Worm (Caenorhabditis elegans) whole organism, young adult: Measurements from ENCODE around the gene H04J21.1.

Experiments used
- B0019.2 ChIP-seq: fragments of 200-800 bp; sonication (Bioruptor generic); conservative IDR thresholded peaks from 2 replicates; pipeline ENCODE4 v1.3.6; 2022; ENCODE audit warnings: missing genetic modification reagents, missing genetic modification characterization, missing compliant biosample characterization
- B0035.1 ChIP-seq: sonication (generic microtip); optimal IDR thresholded peaks from 2 replicates; lab custom pipeline; 2016; ENCODE audit warnings: missing genetic modification characterization, mild to moderate bottlenecking, missing compliant biosample characterization, missing genotype, missing genetic modification reagents
- F23B12.7 ChIP-seq: sonication (generic microtip); optimal IDR thresholded peaks from 2 replicates; lab custom pipeline; 2017; ENCODE audit warnings: missing genetic modification characterization, mild to moderate bottlenecking, missing compliant biosample characterization, antibody characterized with exemption, moderate library complexity; ENCODE audit not compliant: insufficient read depth
- T07F8.4 ChIP-seq: sonication (generic microtip); optimal IDR thresholded peaks from 2 replicates; lab custom pipeline; 2016; ENCODE audit warnings: mild to moderate bottlenecking, missing genetic modification characterization, moderate library complexity, missing compliant biosample characterization
- attf-6 ChIP-seq: fragments of 200-800 bp; sonication (Bioruptor generic); IDR thresholded peaks from 2 replicates; pipeline ENCODE4 v1.3.6; 2022; ENCODE audit warnings: missing genetic modification reagents, missing genetic modification characterization, missing compliant biosample characterization
- bed-2 ChIP-seq: fragments of 200-800 bp; sonication (Bioruptor generic); IDR thresholded peaks from 2 replicates; pipeline ENCODE4 v1.3.6; 2022; ENCODE audit warnings: missing genetic modification reagents, missing genetic modification characterization, missing compliant biosample characterization
- cebp-2 ChIP-seq: fragments of 200-800 bp; sonication (Bioruptor generic); IDR thresholded peaks from 2 replicates; pipeline ENCODE4 v1.3.6; 2022; ENCODE audit warnings: missing genetic modification characterization, missing compliant biosample characterization
- ceh-100 ChIP-seq: fragments of 200-800 bp; sonication (Bioruptor generic); IDR thresholded peaks from 2 replicates; pipeline ENCODE4 v1.3.6; 2022; ENCODE audit warnings: missing genetic modification reagents, missing genetic modification characterization, missing compliant biosample characterization
- ceh-27 ChIP-seq: fragments of 200-800 bp; sonication (Bioruptor generic); optimal IDR thresholded peaks from 2 replicates; lab custom pipeline; 2018; ENCODE audit warnings: mild to moderate bottlenecking, missing genetic modification characterization, moderate library complexity, missing compliant biosample characterization
- ceh-91 ChIP-seq: fragments of 200-800 bp; sonication (Bioruptor generic); IDR thresholded peaks from 2 replicates; pipeline ENCODE4 v1.3.6; 2022; ENCODE audit warnings: missing genetic modification reagents, missing genetic modification characterization, missing compliant biosample characterization
- egl-18 ChIP-seq: fragments of 200-800 bp; sonication (Bioruptor generic); IDR thresholded peaks from 2 replicates; pipeline ENCODE4 v1.3.6; 2022; ENCODE audit warnings: missing genetic modification reagents, missing genetic modification characterization, missing compliant biosample characterization
- hlh-12 ChIP-seq: sonication (generic microtip); optimal IDR thresholded peaks from 2 replicates; lab custom pipeline; 2016; ENCODE audit warnings: missing genetic modification characterization, missing compliant biosample characterization
- hlh-26 ChIP-seq: fragments of 200-800 bp; sonication (Bioruptor generic); conservative IDR thresholded peaks from 2 replicates; pipeline ENCODE4 v1.3.6; 2022; ENCODE audit warnings: missing genetic modification reagents, missing genetic modification characterization, missing compliant biosample characterization
- lin-54 ChIP-seq: fragments of 200-800 bp; sonication (Bioruptor generic); optimal IDR thresholded peaks from 2 replicates; lab custom pipeline; 2018; ENCODE audit warnings: mild to moderate bottlenecking, missing genetic modification characterization, missing compliant biosample characterization
- lir-1 ChIP-seq: fragments of 200-800 bp; sonication (Bioruptor generic); conservative IDR thresholded peaks from 2 replicates; pipeline ENCODE4 v1.3.6; 2022; ENCODE audit warnings: missing genetic modification reagents, missing genetic modification characterization, missing compliant biosample characterization
- madf-10 ChIP-seq: sonication (generic microtip); optimal IDR thresholded peaks from 2 replicates; lab custom pipeline; 2016; ENCODE audit warnings: mild to moderate bottlenecking, missing genetic modification characterization, missing compliant biosample characterization
- madf-3 ChIP-seq: fragments of 200-800 bp; sonication (Bioruptor generic); IDR thresholded peaks from 2 replicates; pipeline ENCODE4 v1.3.6; 2022; ENCODE audit warnings: missing genetic modification reagents, missing genetic modification characterization, missing compliant biosample characterization
- madf-8 ChIP-seq: fragments of 200-800 bp; sonication (Bioruptor generic); conservative IDR thresholded peaks from 2 replicates; pipeline ENCODE4 v1.3.6; 2022; ENCODE audit warnings: missing genetic modification reagents, missing genetic modification characterization, missing compliant biosample characterization
- mes-4 ChIP-seq: sonication (generic microtip); optimal IDR thresholded peaks from 2 replicates; lab custom pipeline; 2016; ENCODE audit warnings: missing genotype, missing genetic modification characterization, missing compliant biosample characterization
- nfya-1 ChIP-seq: sonication (generic microtip); optimal IDR thresholded peaks from 2 replicates; lab custom pipeline; 2017; ENCODE audit warnings: antibody characterized with exemption, missing compliant biosample characterization, missing genetic modification characterization, borderline replicate concordance; ENCODE audit not compliant: insufficient read depth
- nhr-179 ChIP-seq: sonication (generic microtip); optimal IDR thresholded peaks from 2 replicates; lab custom pipeline; 2016; ENCODE audit warnings: mild to moderate bottlenecking, missing genetic modification characterization, missing compliant biosample characterization
- nhr-27 ChIP-seq: fragments of 200-800 bp; sonication (Bioruptor generic); optimal IDR thresholded peaks from 2 replicates; lab custom pipeline; 2018; ENCODE audit warnings: mild to moderate bottlenecking, missing genetic modification characterization, moderate library complexity, missing compliant biosample characterization
- nhr-80 ChIP-seq: sonication (generic microtip); optimal IDR thresholded peaks from 2 replicates; lab custom pipeline; 2016; ENCODE audit warnings: missing genetic modification characterization, missing compliant biosample characterization
- pbrm-1 ChIP-seq: fragments of 200-800 bp; sonication (Bioruptor generic); IDR thresholded peaks from 2 replicates; pipeline ENCODE4 v1.3.6; 2022; ENCODE audit warnings: missing genetic modification reagents, missing genetic modification characterization, missing compliant biosample characterization
- rcor-1 ChIP-seq: fragments of 200-800 bp; sonication (Bioruptor generic); IDR thresholded peaks from 2 replicates; pipeline ENCODE4 v1.3.6; 2022; ENCODE audit warnings: missing genetic modification reagents, missing genetic modification characterization, missing compliant biosample characterization
- repo-1 ChIP-seq: sonication (generic microtip); optimal IDR thresholded peaks from 2 replicates; lab custom pipeline; 2017; ENCODE audit warnings: mild to moderate bottlenecking, missing genetic modification characterization, missing compliant biosample characterization
- sdz-38 ChIP-seq: sonication (generic microtip); optimal IDR thresholded peaks from 2 replicates; lab custom pipeline; 2016; ENCODE audit warnings: missing genotype, missing genetic modification characterization, missing compliant biosample characterization
- sea-2 ChIP-seq: fragments of 200-800 bp; sonication (Bioruptor generic); IDR thresholded peaks from 2 replicates; pipeline ENCODE4 v1.3.6; 2022; ENCODE audit warnings: missing genetic modification characterization, missing compliant biosample characterization
- tlf-1 ChIP-seq: fragments of 200-800 bp; sonication (Bioruptor generic); optimal IDR thresholded peaks from 2 replicates; lab custom pipeline; 2018; ENCODE audit warnings: mild to moderate bottlenecking, missing genetic modification characterization, missing compliant biosample characterization
- unc-130 ChIP-seq: sonication (generic microtip); optimal IDR thresholded peaks from 2 replicates; lab custom pipeline; 2016; ENCODE audit warnings: missing genetic modification reagents, missing genetic modification characterization, missing compliant biosample characterization
- ztf-18 ChIP-seq: sonication (generic microtip); optimal IDR thresholded peaks from 2 replicates; lab custom pipeline; 2016; ENCODE audit warnings: missing genotype, mild to moderate bottlenecking, missing genetic modification characterization, missing compliant biosample characterization
- ztf-25 ChIP-seq: fragments of 200-800 bp; sonication (Bioruptor generic); IDR thresholded peaks from 2 replicates; pipeline ENCODE4 v1.3.6; 2022; ENCODE audit warnings: missing genetic modification reagents, missing genetic modification characterization, missing compliant biosample characterization
- ztf-28 ChIP-seq: fragments of 200-800 bp; sonication (Bioruptor generic); IDR thresholded peaks from 2 replicates; pipeline ENCODE4 v1.3.6; 2022; ENCODE audit warnings: missing genetic modification reagents, missing genetic modification characterization, missing compliant biosample characterization
- ztf-6 ChIP-seq: fragments of 200-800 bp; sonication (Bioruptor generic); IDR thresholded peaks from 2 replicates; pipeline ENCODE4 v1.3.6; 2022; ENCODE audit warnings: missing genetic modification reagents, missing genetic modification characterization, missing compliant biosample characterization

Gene H04J21.1

DNA sequence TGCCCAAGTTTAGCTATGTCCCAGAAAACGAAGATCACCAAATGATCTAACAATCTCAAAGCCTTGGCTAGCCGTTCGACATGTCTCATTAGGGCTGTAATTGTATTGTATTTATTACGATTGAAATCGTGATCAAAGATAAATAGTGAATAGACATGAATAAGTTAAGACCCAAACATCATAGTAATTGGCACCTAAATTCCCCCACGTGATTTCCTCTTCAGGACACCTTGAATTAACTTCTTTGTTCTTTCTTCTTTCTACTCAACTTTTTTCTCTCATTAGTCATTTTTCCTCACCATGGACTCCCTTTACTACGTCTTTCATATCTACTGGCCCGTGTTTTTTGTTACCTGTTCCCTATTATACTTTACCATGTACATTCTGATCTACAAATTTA lies 9.1 kb downstream of the H04J21.1 start, which contains the start of gene srd-69:
srd-69 (plus strand) TSS at position 301 of the 400 bp plus-strand sequence.
- TF ChIP-seq nhr-179 (no peak), cebp-2 (GFP tag; lab: Robert Waterston, UW) (no peak), B0035.1 (tag; lab: Kevin White, UChicago) (no peak), unc-130 (no peak), B0019.2 (GFP tag; lab: Robert Waterston, UW) (no peak), sea-2 (GFP tag; lab: Robert Waterston, UW) (no peak), madf-10 (no peak), ztf-6 (GFP tag; lab: Robert Waterston, UW) (no peak), nfya-1 (tag; lab: Kevin White, UChicago) (no peak), nhr-80 (tag; lab: Kevin White, UChicago) (no peak)

DNA sequence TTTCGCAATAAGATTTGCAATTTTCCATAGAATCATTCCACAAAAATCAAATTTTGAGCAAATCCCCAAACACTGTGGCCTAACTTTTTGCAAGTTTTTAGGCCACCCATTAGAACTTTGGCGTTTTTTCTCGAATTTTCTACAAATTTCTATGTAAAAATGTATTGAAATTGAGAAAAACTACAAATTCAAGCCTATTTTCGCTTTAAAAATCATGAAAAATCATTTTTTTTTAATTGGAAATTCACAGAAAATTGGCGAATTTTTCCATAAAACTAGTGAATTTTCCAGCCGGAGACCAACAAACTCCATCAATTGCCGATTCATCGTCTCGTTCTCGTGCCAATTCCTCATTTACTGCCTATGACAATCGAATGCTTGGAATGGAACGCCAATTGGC lies 21.8 kb downstream of the H04J21.1 start:
- no peak for TF ChIP-seq ztf-25
- no peak for TF ChIP-seq mes-4 (tag; lab: Kevin White, UChicago)
- TF ChIP-seq ztf-18 (tag; lab: Kevin White, UChicago) = no peak
- TF ChIP-seq hlh-26 (GFP tag; lab: Robert Waterston, UW) = no peak
- TF ChIP-seq ztf-28 (GFP tag; lab: Robert Waterston, UW) = no peak
- no peak for TF ChIP-seq attf-6
- no peak for TF ChIP-seq ceh-100 (GFP tag; lab: Robert Waterston, UW)
- TF ChIP-seq tlf-1 (GFP tag; lab: Kevin White, UChicago) = no peak
- TF ChIP-seq pbrm-1 (GFP tag; lab: Robert Waterston, UW) = no peak
- TF ChIP-seq lir-1 (GFP tag; lab: Robert Waterston, UW) = no peak
- TF ChIP-seq F23B12.7 (tag; lab: Kevin White, UChicago) = no peak
- TF ChIP-seq hlh-12 (tag; lab: Kevin White, UChicago) = no peak
- no peak for TF ChIP-seq madf-3
- TF ChIP-seq rcor-1 = no peak
- no peak for TF ChIP-seq sdz-38 (tag; lab: Kevin White, UChicago)

DNA sequence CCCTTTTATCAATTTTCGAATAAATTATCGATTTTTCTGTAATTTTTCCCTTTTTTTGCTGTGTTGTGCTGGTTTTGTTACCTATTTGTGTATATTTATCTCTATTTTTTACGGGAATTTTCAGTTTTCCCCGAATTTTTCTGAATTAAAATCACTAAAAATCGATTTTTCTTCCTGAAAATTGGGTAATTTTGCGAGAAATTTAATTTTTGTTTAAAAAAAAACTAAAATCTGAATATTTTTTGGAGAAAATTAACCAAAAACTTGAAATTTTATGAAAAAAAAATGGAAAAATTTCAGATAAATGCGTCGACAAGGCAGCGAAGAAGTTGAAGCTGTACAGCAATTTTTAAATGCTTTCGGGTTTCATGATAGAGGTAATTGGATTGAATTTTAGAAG lies 24.5 kb downstream of the H04J21.1 start, which contains the start of gene gip-1:
gip-1 (plus strand) TSS at position 301 of the 400 bp plus-strand sequence.
- TF ChIP-seq lin-54 (GFP tag; lab: Kevin White, UChicago) (no peak), ceh-27 (GFP tag; lab: Kevin White, UChicago) (no peak), egl-18 (no peak), ceh-91 (GFP tag; lab: Robert Waterston, UW) (no peak), ztf-18 (tag; lab: Kevin White, UChicago) (no peak), madf-8 (GFP tag; lab: Robert Waterston, UW) (no peak)

DNA sequence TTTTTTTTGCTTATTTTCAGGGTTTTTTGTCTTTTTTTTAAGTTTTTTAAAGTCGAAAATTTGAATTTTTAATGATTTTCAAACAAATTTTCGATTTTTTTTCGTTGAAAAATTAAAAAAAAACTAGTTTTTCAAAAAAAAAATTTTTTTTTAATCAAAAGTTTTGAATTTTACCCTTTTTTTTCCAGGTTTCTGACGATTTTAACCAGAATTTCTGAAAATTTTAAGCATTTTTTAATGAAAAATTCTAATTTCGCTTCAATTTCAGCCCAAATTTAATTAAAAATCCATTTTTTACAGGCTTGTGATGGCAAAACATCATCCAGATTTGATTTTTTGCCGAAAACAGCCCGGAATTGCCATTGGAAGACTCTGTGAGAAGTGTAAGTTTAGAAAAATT lies 28.5 kb downstream of the H04J21.1 start, which contains the start of gene phf-5:
phf-5 (plus strand) TSS at position 301 of the 400 bp plus-strand sequence.
- TF ChIP-seq T07F8.4 = no peak
- no peak for TF ChIP-seq nhr-27 (tag; lab: Kevin White, UChicago)
- no peak for TF ChIP-seq bed-2 (GFP tag; lab: Robert Waterston, UW)
- TF ChIP-seq tlf-1 (GFP tag; lab: Kevin White, UChicago) = no peak
- no peak for TF ChIP-seq repo-1
